Worm (Caenorhabditis elegans) whole organism, L2 larva: ENCODE measurements around the gene K07E8.6.
"Not testable (repeated sequence)": the region's sequence is repeated elsewhere in the genome, so short reads cannot be mapped to it uniquely, and the experiment has no call there.

Source experiments
- C34F6.9 ChIP-seq: fragments of 150-350 bp; optimal IDR thresholded peaks from 2 replicates; lab custom pipeline; 2014; ENCODE audit warnings: missing biosample characterization, missing genetic modification characterization
- F13H6.1 ChIP-seq: sonication (generic microtip); optimal IDR thresholded peaks from 2 replicates; lab custom pipeline; 2016; ENCODE audit warnings: missing genetic modification characterization, missing compliant biosample characterization
- R02D3.7 ChIP-seq: fragments of 150-350 bp; optimal IDR thresholded peaks from 2 replicates; lab custom pipeline; 2014; ENCODE audit warnings: missing biosample characterization, missing genetic modification characterization
- Y55F3AM.14 ChIP-seq: fragments of 200-800 bp; sonication (Bioruptor generic); optimal IDR thresholded peaks from 2 replicates; lab custom pipeline; 2018; ENCODE audit warnings: mild to moderate bottlenecking, missing genetic modification characterization, missing compliant biosample characterization
- ZK546.5 ChIP-seq: sonication (generic microtip); optimal IDR thresholded peaks from 2 replicates; lab custom pipeline; 2017; ENCODE audit warnings: missing biosample characterization, missing genetic modification characterization
- alr-1 ChIP-seq: fragments of 150-350 bp; optimal IDR thresholded peaks from 2 replicates; lab custom pipeline; 2014; ENCODE audit warnings: missing biosample characterization, missing genetic modification characterization
- aly-2 ChIP-seq: fragments of 150-350 bp; optimal IDR thresholded peaks from 2 replicates; lab custom pipeline; 2014; ENCODE audit warnings: missing biosample characterization, missing genetic modification characterization
- ama-1 ChIP-seq: fragments of 150-350 bp; optimal IDR thresholded peaks from 2 replicates; lab custom pipeline; 2018; ENCODE audit warnings: inconsistent platforms
- blmp-1 ChIP-seq: sonication (generic microtip); optimal IDR thresholded peaks from 2 replicates; lab custom pipeline; 2017; ENCODE audit warnings: missing genetic modification characterization, mild to moderate bottlenecking, missing compliant biosample characterization, antibody characterized with exemption, moderate library complexity; ENCODE audit not compliant: insufficient read depth
- ceh-82 ChIP-seq: fragments of 150-350 bp; optimal IDR thresholded peaks from 2 replicates; lab custom pipeline; 2014; ENCODE audit warnings: missing biosample characterization, missing genetic modification characterization
- crh-2 ChIP-seq: sonication (generic microtip); optimal IDR thresholded peaks from 2 replicates; lab custom pipeline; 2017; ENCODE audit warnings: missing biosample characterization, missing genetic modification characterization
- dmd-4 ChIP-seq: sonication (generic microtip); optimal IDR thresholded peaks from 2 replicates; lab custom pipeline; 2017; ENCODE audit warnings: missing biosample characterization, missing genetic modification characterization
- egl-27 ChIP-seq: sonication (generic microtip); optimal IDR thresholded peaks from 3 replicates; lab custom pipeline; 2017; ENCODE audit warnings: missing biosample characterization, missing genetic modification reagents, missing genetic modification characterization
- elt-1 ChIP-seq: fragments of 150-350 bp; optimal IDR thresholded peaks from 2 replicates; lab custom pipeline; 2014; ENCODE audit warnings: missing biosample characterization, missing genetic modification characterization
- fos-1 ChIP-seq: fragments of 150-350 bp; optimal IDR thresholded peaks from 2 replicates; lab custom pipeline; 2014; ENCODE audit warnings: missing biosample characterization, missing genetic modification characterization
- gmeb-1 ChIP-seq: fragments of 150-350 bp; optimal IDR thresholded peaks from 2 replicates; lab custom pipeline; 2014; ENCODE audit warnings: missing biosample characterization, missing genetic modification characterization
- lsy-2 ChIP-seq, 2 experiments: fragments of 150-350 bp in 1 of 2; sonication (generic microtip) in 1 of 2; optimal IDR thresholded peaks; 2 replicates each; lab custom pipeline; 2014 to 2017; ENCODE audit warnings: missing biosample characterization in 2 of 2, missing genetic modification characterization in 2 of 2
- mab-5 ChIP-seq: fragments of 150-350 bp; optimal IDR thresholded peaks from 2 replicates; lab custom pipeline; 2014; ENCODE audit warnings: missing biosample characterization, missing genetic modification characterization
- mbf-1 ChIP-seq: sonication (generic microtip); optimal IDR thresholded peaks from 2 replicates; lab custom pipeline; 2017; ENCODE audit warnings: missing biosample characterization, missing genetic modification characterization
- mdl-1 ChIP-seq, 2 experiments: fragments of 150-350 bp in 1 of 2; sonication (generic microtip) in 1 of 2; optimal IDR thresholded peaks; 2 replicates each; lab custom pipeline; 2017; ENCODE audit warnings: missing biosample characterization in 2 of 2, missing genetic modification characterization in 2 of 2
- nhr-10 ChIP-seq: sonication (generic microtip); optimal IDR thresholded peaks from 2 replicates; lab custom pipeline; 2017; ENCODE audit warnings: missing biosample characterization, missing genetic modification characterization
- nhr-11 ChIP-seq: fragments of 150-350 bp; optimal IDR thresholded peaks from 2 replicates; lab custom pipeline; 2014; ENCODE audit warnings: missing biosample characterization, missing genetic modification characterization
- nhr-129 ChIP-seq: fragments of 150-350 bp; optimal IDR thresholded peaks from 2 replicates; lab custom pipeline; 2014; ENCODE audit warnings: missing biosample characterization, missing genetic modification characterization
- nhr-23 ChIP-seq: fragments of 150-350 bp; optimal IDR thresholded peaks from 2 replicates; lab custom pipeline; 2014; ENCODE audit warnings: missing biosample characterization, missing genetic modification reagents, missing genetic modification characterization
- nhr-237 ChIP-seq: fragments of 150-350 bp; optimal IDR thresholded peaks from 2 replicates; lab custom pipeline; 2014; ENCODE audit warnings: missing biosample characterization, missing genetic modification characterization
- nhr-25 ChIP-seq: fragments of 150-350 bp; sonication (generic microtip); optimal IDR thresholded peaks from 3 replicates; lab custom pipeline; 2014; ENCODE audit warnings: missing biosample characterization, missing genetic modification characterization
- nhr-6 ChIP-seq: fragments of 150-350 bp; optimal IDR thresholded peaks from 2 replicates; lab custom pipeline; 2014; ENCODE audit warnings: missing biosample characterization, missing genetic modification characterization
- peb-1 ChIP-seq: fragments of 150-350 bp; optimal IDR thresholded peaks from 2 replicates; lab custom pipeline; 2014; ENCODE audit warnings: missing biosample characterization, missing genetic modification characterization
- sma-3 ChIP-seq: sonication (generic microtip); optimal IDR thresholded peaks from 2 replicates; lab custom pipeline; 2016; ENCODE audit warnings: missing genetic modification reagents, missing genetic modification characterization, missing compliant biosample characterization
- sma-9 ChIP-seq, 2 experiments: fragments of 150-350 bp in 1 of 2; sonication (generic microtip) in 1 of 2; optimal IDR thresholded peaks; 2 replicates each; lab custom pipeline; 2014 to 2016; ENCODE audit warnings: missing genetic modification characterization in 2 of 2, mild to moderate bottlenecking in 1 of 2, missing biosample characterization in 1 of 2, missing compliant biosample characterization in 1 of 2, missing genetic modification reagents in 1 of 2, moderate library complexity in 1 of 2
- unc-39 ChIP-seq: fragments of 150-350 bp; optimal IDR thresholded peaks from 2 replicates; lab custom pipeline; 2014; ENCODE audit warnings: missing biosample characterization, missing genetic modification characterization
- unc-55 ChIP-seq: fragments of 150-350 bp; sonication (generic microtip); optimal IDR thresholded peaks from 3 replicates; lab custom pipeline; 2014; ENCODE audit warnings: missing biosample characterization, missing genetic modification reagents, missing genetic modification characterization
- unc-62 ChIP-seq: fragments of 150-350 bp; optimal IDR thresholded peaks from 2 replicates; lab custom pipeline; 2014; ENCODE audit warnings: missing biosample characterization, missing genetic modification reagents, missing genetic modification characterization
- ztf-11 ChIP-seq: sonication (generic microtip); optimal IDR thresholded peaks from 2 replicates; lab custom pipeline; 2017; ENCODE audit warnings: missing biosample characterization, missing genetic modification characterization
- ztf-4 ChIP-seq: fragments of 150-350 bp; optimal IDR thresholded peaks from 2 replicates; lab custom pipeline; 2014; ENCODE audit warnings: missing biosample characterization, missing genetic modification characterization

Gene K07E8.6

ce11 chrII:602020-602419 lies 37.3 kb downstream of the K07E8.6 start, which contains the start of gene nhl-3:
nhl-3 (minus strand) TSS chrII:602120.
- TF ChIP-seq aly-2 (tag; lab: Kevin White, UChicago) = no peak
- no peak for TF ChIP-seq blmp-1 (tag; lab: Kevin White, UChicago)
- no peak for TF ChIP-seq F13H6.1 (tag; lab: Kevin White, UChicago)
- TF ChIP-seq nhr-237 (tag; lab: Kevin White, UChicago) = no peak
- no peak for TF ChIP-seq ZK546.5 (tag; lab: Kevin White, UChicago)
- no peak for TF ChIP-seq alr-1 (tag; lab: Kevin White, UChicago)

DNA sequence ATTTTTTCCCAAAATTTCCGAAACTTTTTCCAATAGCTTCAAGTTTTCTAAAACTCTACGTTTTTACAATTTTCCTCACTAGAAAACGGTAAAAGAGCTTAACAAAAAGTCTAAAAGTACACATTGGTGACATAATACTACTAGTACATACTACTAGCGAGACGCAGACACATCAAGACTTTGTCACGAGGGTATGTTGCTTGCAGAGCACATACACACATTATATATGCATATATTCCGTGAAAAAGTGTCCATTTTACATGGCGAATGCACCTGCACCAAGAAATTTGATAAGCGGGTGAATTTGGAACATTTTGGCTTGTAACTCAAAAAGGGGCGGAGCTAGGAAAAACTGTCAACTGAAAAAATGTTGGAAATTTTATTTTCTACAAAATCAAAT lies 38.1 kb downstream of the K07E8.6 start:
- TF ChIP-seq lsy-2 (tag; optimal IDR thresholded peaks at IDR 0.05; lab: Kevin White, UChicago) (peak in 1 of 2 experiments; percentile 65), peb-1 (tag; lab: Kevin White, UChicago) (no peak), gmeb-1 (tag; lab: Kevin White, UChicago) (peak; percentile 32), sma-3 (GFP tag; lab: Kevin White, UChicago) (no peak), crh-2 (tag; lab: Kevin White, UChicago) (peak; percentile 58), egl-27 (tag; lab: Kevin White, UChicago) (peak; percentile 49), unc-55 (GFP tag; lab: Kevin White, UChicago) (peak; percentile 79), nhr-129 (tag; lab: Kevin White, UChicago) (peak; percentile 74), C34F6.9 (tag; lab: Kevin White, UChicago) (peak; percentile 70), sma-9 (GFP tag; optimal IDR thresholded peaks at IDR 0.05; lab: Kevin White, UChicago) (peak; percentile 78), sma-9 (tag; optimal IDR thresholded peaks at IDR 0.05; lab: Kevin White, UChicago) (no peak), mab-5 (tag; lab: Kevin White, UChicago) (peak; percentile 21), ama-1 (lab: Kevin White, UChicago) (no peak), R02D3.7 (no peak), mdl-1 (tag; optimal IDR thresholded peaks at IDR 0.05; lab: Kevin White, UChicago) (peak; percentile 10 to 67)

DNA sequence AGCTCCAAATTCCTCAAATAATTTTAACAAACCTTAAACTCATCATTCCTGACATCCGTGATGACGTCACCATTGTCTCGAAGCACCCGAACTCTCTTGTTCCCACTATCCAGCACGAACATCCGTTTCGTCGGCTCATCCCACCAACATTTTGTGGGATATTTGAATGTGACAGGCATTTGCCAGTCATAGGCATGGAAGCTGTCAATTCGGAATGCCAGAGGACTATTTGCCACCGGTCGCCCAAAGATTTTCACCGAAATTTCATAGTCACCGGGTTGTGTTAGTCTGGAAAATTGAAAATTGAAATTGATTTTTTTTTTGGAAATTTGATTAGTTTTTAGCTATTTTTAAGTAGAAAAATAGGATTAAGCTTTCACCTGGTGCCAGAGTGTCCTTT lies 42.7 kb downstream of the K07E8.6 start:
- TF ChIP-seq ceh-82 (tag; lab: Kevin White, UChicago) (no peak), nhr-6 (tag; lab: Kevin White, UChicago) (no peak), nhr-25 (tag; lab: Kevin White, UChicago) (no peak), aly-2 (tag; lab: Kevin White, UChicago) (no peak), Y55F3AM.14 (GFP tag; lab: Kevin White, UChicago) (no peak), ZK546.5 (tag; lab: Kevin White, UChicago) (no peak), mab-5 (tag; lab: Kevin White, UChicago) (no peak)

DNA sequence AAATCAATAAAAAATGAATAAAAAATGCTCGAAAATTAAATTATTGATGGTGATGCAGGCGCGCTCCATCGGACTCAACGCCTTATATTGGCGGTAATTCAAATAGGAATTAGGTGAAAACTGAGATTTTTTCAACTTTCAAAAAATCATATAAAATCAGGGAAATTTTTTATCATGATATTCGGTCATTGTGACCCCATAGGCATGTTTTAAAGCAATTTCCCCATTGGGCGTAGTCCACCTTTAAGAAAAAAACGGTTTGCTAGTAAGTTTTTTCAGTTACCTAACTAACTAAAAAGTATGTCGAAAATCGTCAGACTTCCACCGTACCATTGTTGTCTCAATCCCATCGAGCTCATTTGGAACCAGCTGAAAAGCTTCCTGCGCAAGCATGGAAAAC lies 46.1 kb downstream of the K07E8.6 start, which contains the start of gene W08F4.1:
Gene W08F4.1 (plus strand): TSS at position 301 of the 400 bp plus-strand sequence.
- TF ChIP-seq mdl-1 (tag; optimal IDR thresholded peaks at IDR 0.05; lab: Kevin White, UChicago); elt-1; ztf-4 (tag; lab: Kevin White, UChicago): not testable (repeated sequence)

DNA sequence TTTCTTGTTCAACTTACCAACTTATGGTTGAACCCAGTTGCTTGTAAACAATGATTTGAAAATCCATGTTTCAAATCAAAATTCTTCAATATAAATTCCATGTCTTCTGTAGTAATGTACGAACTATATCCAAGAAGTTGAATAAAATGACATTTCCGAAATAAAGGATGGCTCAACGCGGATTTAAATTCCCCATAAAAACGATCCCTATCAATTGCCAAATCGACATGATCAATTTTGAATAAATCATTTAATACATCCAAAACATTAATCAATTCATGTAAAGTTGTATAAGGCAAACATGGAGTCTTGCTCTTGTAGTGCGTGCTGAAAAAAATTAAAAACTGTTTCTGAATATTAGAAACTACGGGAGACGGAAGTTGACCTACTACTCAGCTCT lies 48.3 kb downstream of the K07E8.6 start, which contains the start of gene W08F4.10:
Gene W08F4.10 (minus strand): TSS at position 101 of the 400 bp plus-strand sequence.
- no peak for TF ChIP-seq nhr-11 (tag; lab: Kevin White, UChicago)
- TF ChIP-seq nhr-25 (tag; lab: Kevin White, UChicago) = no peak
- TF ChIP-seq sma-9 (GFP tag; optimal IDR thresholded peaks at IDR 0.05; lab: Kevin White, UChicago) = no peak
- TF ChIP-seq sma-9 (tag; optimal IDR thresholded peaks at IDR 0.05; lab: Kevin White, UChicago) = no peak
- TF ChIP-seq nhr-10 = no peak
- no peak for TF ChIP-seq alr-1 (tag; lab: Kevin White, UChicago)
- TF ChIP-seq F13H6.1 (tag; lab: Kevin White, UChicago) = no peak
- TF ChIP-seq dmd-4 (tag; lab: Kevin White, UChicago) = no peak
- no peak for TF ChIP-seq ztf-11 (tag; lab: Kevin White, UChicago)
- TF ChIP-seq mdl-1 (tag; optimal IDR thresholded peaks at IDR 0.05; lab: Kevin White, UChicago) = no peak
- no peak for TF ChIP-seq fos-1 (tag; lab: Kevin White, UChicago)
- no peak for TF ChIP-seq unc-62 (GFP tag; lab: Kevin White, UChicago)
- TF ChIP-seq mbf-1 (tag; lab: Kevin White, UChicago) = no peak
- TF ChIP-seq unc-39 (tag; lab: Kevin White, UChicago) = no peak
- TF ChIP-seq C34F6.9 (tag; lab: Kevin White, UChicago) = no peak
- TF ChIP-seq unc-55 (GFP tag; lab: Kevin White, UChicago) = no peak
- TF ChIP-seq ceh-82 (tag; lab: Kevin White, UChicago) = no peak
- TF ChIP-seq nhr-23 = no peak
- no peak for TF ChIP-seq Y55F3AM.14 (GFP tag; lab: Kevin White, UChicago)
